Worm (Caenorhabditis elegans) whole organism, mixed stage, embryonic: Measurements from ENCODE around the gene fbxa-89.

Experiments used
- M03D4.4 ChIP-seq: sonication (generic microtip); optimal IDR thresholded peaks from 2 replicates; lab custom pipeline; 2017; ENCODE audit warnings: mild to moderate bottlenecking, missing genetic modification characterization, missing compliant biosample characterization
- bed-3 ChIP-seq: fragments of 200-800 bp; sonication (Bioruptor generic); optimal IDR thresholded peaks from 3 replicates; lab custom pipeline; 2018; ENCODE audit warnings: mild to moderate bottlenecking, missing genetic modification characterization, moderate library complexity, missing compliant biosample characterization
- blmp-1 ChIP-seq: fragments of 150-350 bp; optimal IDR thresholded peaks from 2 replicates; lab custom pipeline; 2014; ENCODE audit warnings: missing biosample characterization, missing genetic modification characterization
- ceh-39 ChIP-seq: fragments of 150-350 bp; optimal IDR thresholded peaks from 2 replicates; lab custom pipeline; 2014; ENCODE audit warnings: missing biosample characterization, missing genetic modification characterization
- ceh-43 ChIP-seq: fragments of 200-800 bp; sonication (Bioruptor generic); optimal IDR thresholded peaks from 2 replicates; lab custom pipeline; 2018; ENCODE audit warnings: mild to moderate bottlenecking, missing genetic modification characterization, moderate library complexity, missing compliant biosample characterization
- ceh-83 ChIP-seq: fragments of 200-800 bp; sonication (Bioruptor generic); optimal IDR thresholded peaks from 2 replicates; lab custom pipeline; 2018; ENCODE audit warnings: mild to moderate bottlenecking, missing genetic modification characterization, missing compliant biosample characterization
- ces-1 ChIP-seq: fragments of 150-350 bp; optimal IDR thresholded peaks from 2 replicates; lab custom pipeline; 2014; ENCODE audit warnings: missing biosample characterization, missing genetic modification reagents, missing genetic modification characterization
- cnd-1 ChIP-seq: fragments of 200-800 bp; sonication (Bioruptor generic); optimal IDR thresholded peaks from 2 replicates; lab custom pipeline; 2018; ENCODE audit warnings: mild to moderate bottlenecking, missing genetic modification characterization, missing compliant biosample characterization
- drap-1 ChIP-seq: fragments of 200-800 bp; sonication (Bioruptor generic); optimal IDR thresholded peaks from 3 replicates; lab custom pipeline; 2018; ENCODE audit warnings: mild to moderate bottlenecking, missing genetic modification characterization, missing compliant biosample characterization
- elt-1 ChIP-seq: sonication (generic microtip); optimal IDR thresholded peaks from 2 replicates; lab custom pipeline; 2017; ENCODE audit warnings: missing genetic modification characterization, mild to moderate bottlenecking, missing compliant biosample characterization, antibody characterized with exemption, moderate library complexity, borderline replicate concordance; ENCODE audit not compliant: insufficient read depth
- elt-3 ChIP-seq: fragments of 150-350 bp; optimal IDR thresholded peaks from 2 replicates; lab custom pipeline; 2014; ENCODE audit warnings: missing biosample characterization, missing genetic modification characterization
- flh-1 ChIP-seq: fragments of 200-800 bp; sonication (Bioruptor generic); optimal IDR thresholded peaks from 2 replicates; lab custom pipeline; 2018; ENCODE audit warnings: mild to moderate bottlenecking, missing genetic modification characterization, moderate library complexity, missing compliant biosample characterization
- ham-2 ChIP-seq: fragments of 200-800 bp; sonication (Bioruptor generic); optimal IDR thresholded peaks from 2 replicates; lab custom pipeline; 2018; ENCODE audit warnings: mild to moderate bottlenecking, missing genetic modification characterization, missing compliant biosample characterization
- hlh-1 ChIP-seq: fragments of 150-350 bp; optimal IDR thresholded peaks from 2 replicates; lab custom pipeline; 2014; ENCODE audit warnings: missing biosample characterization, missing genetic modification reagents, missing genetic modification characterization
- lin-13 ChIP-seq: fragments of 150-350 bp; optimal IDR thresholded peaks from 2 replicates; lab custom pipeline; 2014; ENCODE audit warnings: missing biosample characterization, missing genetic modification characterization
- lin-32 ChIP-seq: fragments of 200-800 bp; sonication (Bioruptor generic); optimal IDR thresholded peaks from 2 replicates; lab custom pipeline; 2018; ENCODE audit warnings: mild to moderate bottlenecking, missing genetic modification characterization, missing compliant biosample characterization
- lsy-2 ChIP-seq: fragments of 150-350 bp; optimal IDR thresholded peaks from 2 replicates; lab custom pipeline; 2014; ENCODE audit warnings: missing biosample characterization, missing genetic modification characterization
- mab-5 ChIP-seq: fragments of 150-350 bp; optimal IDR thresholded peaks from 2 replicates; lab custom pipeline; 2014; ENCODE audit warnings: missing biosample characterization, missing genetic modification characterization
- mep-1 ChIP-seq: fragments of 150-350 bp; optimal IDR thresholded peaks from 2 replicates; lab custom pipeline; 2017; ENCODE audit warnings: missing biosample characterization, missing genetic modification reagents, missing genetic modification characterization, inconsistent platforms
- mls-2 ChIP-seq: sonication (generic microtip); optimal IDR thresholded peaks from 2 replicates; lab custom pipeline; 2016; ENCODE audit warnings: mild to moderate bottlenecking, missing genetic modification characterization, moderate library complexity, missing compliant biosample characterization
- nhr-12 ChIP-seq: fragments of 150-350 bp; optimal IDR thresholded peaks from 2 replicates; lab custom pipeline; 2014; ENCODE audit warnings: missing biosample characterization, missing genetic modification characterization
- nhr-2 ChIP-seq: fragments of 150-350 bp; optimal IDR thresholded peaks from 2 replicates; lab custom pipeline; 2014; ENCODE audit warnings: missing biosample characterization, missing genetic modification characterization
- nhr-237 ChIP-seq: fragments of 150-350 bp; optimal IDR thresholded peaks from 2 replicates; lab custom pipeline; 2014; ENCODE audit warnings: missing biosample characterization, missing genetic modification characterization
- nhr-28 ChIP-seq: fragments of 150-350 bp; optimal IDR thresholded peaks from 2 replicates; lab custom pipeline; 2014; ENCODE audit warnings: missing biosample characterization, missing genetic modification characterization
- nhr-76 ChIP-seq: sonication (generic microtip); optimal IDR thresholded peaks from 2 replicates; lab custom pipeline; 2017; ENCODE audit warnings: missing biosample characterization, missing genetic modification characterization
- pha-4 ChIP-seq: fragments of 150-350 bp; optimal IDR thresholded peaks from 2 replicates; lab custom pipeline; 2018; ENCODE audit warnings: missing biosample characterization, missing genetic modification reagents, missing genetic modification characterization
- sem-2 ChIP-seq: fragments of 200-800 bp; sonication (Bioruptor generic); optimal IDR thresholded peaks from 2 replicates; lab custom pipeline; 2018; ENCODE audit warnings: mild to moderate bottlenecking, missing genetic modification characterization, missing compliant biosample characterization
- snpc-4 ChIP-seq: fragments of 150-350 bp; optimal IDR thresholded peaks from 2 replicates; lab custom pipeline; 2014; ENCODE audit warnings: missing biosample characterization, missing genetic modification characterization
- sptf-1 ChIP-seq: sonication (generic microtip); optimal IDR thresholded peaks from 2 replicates; lab custom pipeline; 2017; ENCODE audit warnings: mild to moderate bottlenecking, missing genetic modification characterization, moderate library complexity, missing compliant biosample characterization
- tbx-8 ChIP-seq: fragments of 200-800 bp; sonication (Bioruptor generic); optimal IDR thresholded peaks from 2 replicates; lab custom pipeline; 2018; ENCODE audit warnings: mild to moderate bottlenecking, missing genetic modification characterization, moderate library complexity, missing compliant biosample characterization
- unc-120 ChIP-seq: sonication (generic microtip); optimal IDR thresholded peaks from 2 replicates; lab custom pipeline; 2017; ENCODE audit warnings: missing genetic modification characterization, missing compliant biosample characterization; ENCODE audit not compliant: poor library complexity, severe bottlenecking
- unc-39 ChIP-seq: fragments of 150-350 bp; optimal IDR thresholded peaks from 2 replicates; lab custom pipeline; 2014; ENCODE audit warnings: missing biosample characterization, missing genetic modification characterization
- unc-62 ChIP-seq: fragments of 150-350 bp; optimal IDR thresholded peaks from 2 replicates; lab custom pipeline; 2014; ENCODE audit warnings: missing biosample characterization, missing genetic modification reagents, missing genetic modification characterization
- zip-8 ChIP-seq: fragments of 150-350 bp; optimal IDR thresholded peaks from 2 replicates; lab custom pipeline; 2014; ENCODE audit warnings: missing biosample characterization, missing genetic modification characterization
- ztf-11 ChIP-seq: fragments of 150-350 bp; optimal IDR thresholded peaks from 2 replicates; lab custom pipeline; 2014; ENCODE audit warnings: missing biosample characterization, missing genetic modification characterization

The fbxa-89 gene

ce11 chrIII:12250114-12250792, 14.3 kb downstream of the fbxa-89 start, which contains the start of the genes tim-1 and Y75B8A.23:
Gene tim-1 (minus strand): TSS chrIII:12250164.
Gene Y75B8A.23 (plus strand): TSS chrIII:12250660.
- TF ChIP-seq unc-39 (tag; lab: Kevin White, UChicago) (no peak), nhr-237 (tag; lab: Kevin White, UChicago) (peak; percentile 85), ceh-43 (GFP tag; lab: Kevin White, UChicago) (peak; percentile 24), M03D4.4 (peak; percentile 49), nhr-12 (peak; percentile 28), elt-3 (tag; lab: Kevin White, UChicago) (peak; percentile 69), pha-4 (peak; percentile 76), sptf-1 (peak; percentile 63), mls-2 (peak; percentile 55), nhr-2 (tag; lab: Kevin White, UChicago) (peak; percentile 16), zip-8 (no peak), cnd-1 (tag; lab: Kevin White, UChicago) (peak; percentile 68), ceh-83 (peak; percentile 69), ham-2 (GFP tag; lab: Kevin White, UChicago) (peak; percentile 44), nhr-76 (tag; lab: Kevin White, UChicago) (no peak), mep-1 (tag; lab: Kevin White, UChicago) (peak; percentile 93), hlh-1 (peak; percentile 22), lin-32 (GFP tag; lab: Kevin White, UChicago) (no peak), nhr-28 (tag; lab: Kevin White, UChicago) (no peak), unc-62 (peak; percentile 59), bed-3 (GFP tag; lab: Kevin White, UChicago) (no peak), tbx-8 (GFP tag; lab: Kevin White, UChicago) (peak; percentile 60), drap-1 (GFP tag; lab: Kevin White, UChicago) (peak; percentile 76), elt-1 (no peak), sem-2 (peak; percentile 25), flh-1 (no peak), lsy-2 (peak; percentile 66), ceh-39 (peak; percentile 87), lin-13 (tag; lab: Kevin White, UChicago) (peak; percentile 90), unc-120 (tag; lab: Kevin White, UChicago) (peak; percentile 36), ces-1 (GFP tag; lab: Kevin White, UChicago) (peak; percentile 92)

ce11 chrIII:12251178-12251577, 15.2 kb downstream of the fbxa-89 start:
- TF ChIP-seq lsy-2 (no peak), ceh-43 (GFP tag; lab: Kevin White, UChicago) (no peak)

ce11 chrIII:12253342-12253741, 17.4 kb downstream of the fbxa-89 start:
- TF ChIP-seq tbx-8 (GFP tag; lab: Kevin White, UChicago): no peak
- TF ChIP-seq mab-5 (tag; lab: Kevin White, UChicago): no peak
- no peak for TF ChIP-seq flh-1
- TF ChIP-seq elt-1: no peak
- TF ChIP-seq mls-2: no peak
- TF ChIP-seq unc-62: no peak
- TF ChIP-seq lin-32 (GFP tag; lab: Kevin White, UChicago): no peak
- TF ChIP-seq drap-1 (GFP tag; lab: Kevin White, UChicago): no peak
- TF ChIP-seq mep-1 (tag; lab: Kevin White, UChicago): no peak
- TF ChIP-seq nhr-76 (tag; lab: Kevin White, UChicago): no peak
- no peak for TF ChIP-seq ztf-11 (tag; lab: Kevin White, UChicago)
- no peak for TF ChIP-seq ceh-39
- no peak for TF ChIP-seq lin-13 (tag; lab: Kevin White, UChicago)
- no peak for TF ChIP-seq nhr-237 (tag; lab: Kevin White, UChicago)

- TF ChIP-seq blmp-1 (tag; lab: Kevin White, UChicago) (no peak), zip-8 (no peak), lin-13 (tag; lab: Kevin White, UChicago) (no peak), mls-2 (no peak), pha-4 (no peak), drap-1 (GFP tag; lab: Kevin White, UChicago) (no peak), snpc-4 (tag; lab: Kevin White, UChicago) (no peak), mep-1 (tag; lab: Kevin White, UChicago) (no peak), unc-120 (tag; lab: Kevin White, UChicago) (no peak), ces-1 (GFP tag; lab: Kevin White, UChicago) (no peak), flh-1 (no peak), ceh-39 (no peak)
These were observed 23.8 kb downstream of the fbxa-89 start for ce11 chrIII:12259793-12260192.
